Fruit fly (Drosophila melanogaster) whole organism, embryonic: ENCODE data around the gene CG4467.

Experiments used
- ATbp ChIP-seq: fragments of 200-800 bp; sonication (Bioruptor generic); optimal IDR thresholded peaks from 2 replicates; lab custom pipeline; 2017; ENCODE audit warnings: missing biosample characterization, mild to moderate bottlenecking, missing genetic modification characterization, missing genetic modification reagents
- Adf1 ChIP-seq: fragments of 200-800 bp; sonication (Bioruptor generic); IDR thresholded peaks from 2 replicates; pipeline ENCODE4 v1.3.6; 2022; ENCODE audit warnings: missing biosample characterization, missing genetic modification characterization
- Blimp-1 ChIP-seq: fragments of 200-800 bp; sonication (Bioruptor generic); optimal IDR thresholded peaks from 3 replicates; lab custom pipeline; 2018; ENCODE audit warnings: missing biosample characterization, missing genetic modification characterization, mild to moderate bottlenecking, moderate library complexity, missing genetic modification reagents
- Bteb2 ChIP-seq: fragments of 200-800 bp; sonication (Bioruptor generic); optimal IDR thresholded peaks from 2 replicates; lab custom pipeline; 2016; ENCODE audit warnings: missing biosample characterization, missing genetic modification characterization
- CG11456 ChIP-seq: fragments of 200-800 bp; sonication (Bioruptor generic); IDR thresholded peaks from 3 replicates; pipeline ENCODE4 v1.3.6; 2022; ENCODE audit warnings: missing biosample characterization, missing genetic modification characterization
- CG14965 ChIP-seq: fragments of 200-800 bp; sonication (Bioruptor generic); optimal IDR thresholded peaks from 2 replicates; lab custom pipeline; 2016; ENCODE audit warnings: missing biosample characterization, missing genetic modification characterization, borderline replicate concordance
- CG15601 ChIP-seq: fragments of 200-800 bp; sonication (Bioruptor generic); optimal IDR thresholded peaks from 3 replicates; lab custom pipeline; 2019; ENCODE audit warnings: missing biosample characterization, mild to moderate bottlenecking, missing genetic modification characterization, moderate library complexity
- CG16779 ChIP-seq: fragments of 200-800 bp; sonication (Bioruptor generic); IDR thresholded peaks from 2 replicates; pipeline ENCODE4 v1.3.6; 2022; ENCODE audit warnings: missing biosample characterization, missing genetic modification characterization
- CG17829 ChIP-seq: fragments of 200-800 bp; optimal IDR thresholded peaks from 2 replicates; lab custom pipeline; 2019; ENCODE audit warnings: missing biosample characterization, mild to moderate bottlenecking, missing genetic modification characterization, moderate library complexity
- CG18599 ChIP-seq: fragments of 200-800 bp; sonication (Bioruptor generic); optimal IDR thresholded peaks from 3 replicates; lab custom pipeline; 2017; ENCODE audit warnings: missing biosample characterization, missing genetic modification characterization, mild to moderate bottlenecking, moderate library complexity, missing genetic modification reagents
- CG18764 ChIP-seq: fragments of 200-800 bp; sonication (Bioruptor generic); optimal IDR thresholded peaks from 3 replicates; lab custom pipeline; 2016; ENCODE audit warnings: missing biosample characterization, missing genetic modification characterization
- CG30403 ChIP-seq: fragments of 200-800 bp; sonication (Bioruptor generic); optimal IDR thresholded peaks from 3 replicates; lab custom pipeline; 2016; ENCODE audit warnings: missing biosample characterization, missing genetic modification characterization
- CG32767 ChIP-seq: fragments of 200-800 bp; sonication (Bioruptor generic); IDR thresholded peaks from 2 replicates; pipeline ENCODE4 v1.3.6; 2022; ENCODE audit warnings: missing biosample characterization, missing genetic modification characterization
- CG33213 ChIP-seq: fragments of 200-800 bp; sonication (Bioruptor generic); optimal IDR thresholded peaks from 3 replicates; lab custom pipeline; 2016; ENCODE audit warnings: missing biosample characterization, missing genetic modification characterization
- CG6272 ChIP-seq: fragments of 200-800 bp; sonication (Bioruptor generic); IDR thresholded peaks from 2 replicates; pipeline ENCODE4 v1.3.6; 2022; ENCODE audit warnings: missing biosample characterization, missing genetic modification characterization
- CG6654 ChIP-seq: fragments of 200-800 bp; sonication (Bioruptor generic); optimal IDR thresholded peaks from 2 replicates; lab custom pipeline; 2017; ENCODE audit warnings: missing biosample characterization, mild to moderate bottlenecking, missing genetic modification characterization
- CG6683 ChIP-seq: fragments of 200-800 bp; sonication (Bioruptor generic); optimal IDR thresholded peaks from 2 replicates; lab custom pipeline; 2017; ENCODE audit warnings: missing biosample characterization, mild to moderate bottlenecking, missing genetic modification characterization, missing genetic modification reagents
- CG6813 ChIP-seq: fragments of 200-800 bp; sonication (Bioruptor generic); optimal IDR thresholded peaks from 2 replicates; lab custom pipeline; 2017; ENCODE audit warnings: missing biosample characterization, missing genetic modification characterization, mild to moderate bottlenecking, moderate library complexity, missing genetic modification reagents
- CG7963 ChIP-seq: fragments of 200-800 bp; sonication (Bioruptor generic); IDR thresholded peaks from 3 replicates; pipeline ENCODE4 v1.3.6; 2022; ENCODE audit warnings: missing biosample characterization, missing genetic modification characterization; ENCODE audit not compliant: partially characterized antibody
- CG8924 ChIP-seq: fragments of 200-800 bp; optimal IDR thresholded peaks from 3 replicates; lab custom pipeline; 2019; ENCODE audit warnings: missing biosample characterization, mild to moderate bottlenecking, missing genetic modification characterization, moderate library complexity
- CoRest ChIP-seq: fragments of 200-800 bp; sonication (Bioruptor generic); optimal IDR thresholded peaks from 3 replicates; lab custom pipeline; 2018; ENCODE audit warnings: missing biosample characterization, mild to moderate bottlenecking, missing genetic modification characterization, moderate library complexity
- E2f2 ChIP-seq: fragments of 200-800 bp; sonication (Bioruptor generic); IDR thresholded peaks from 2 replicates; pipeline ENCODE4 v1.3.6; 2022; ENCODE audit warnings: missing biosample characterization, missing genetic modification characterization
- ERR ChIP-seq: fragments of 200-800 bp; sonication (Bioruptor generic); optimal IDR thresholded peaks from 2 replicates; lab custom pipeline; 2016; ENCODE audit warnings: missing biosample characterization, missing genetic modification characterization
- Gug ChIP-seq: fragments of 200-800 bp; sonication (Bioruptor generic); IDR thresholded peaks from 4 replicates; pipeline ENCODE4 v1.3.6; 2022; ENCODE audit warnings: missing biosample characterization, missing genetic modification characterization
- Max ChIP-seq: fragments of 200-800 bp; sonication (Bioruptor generic); optimal IDR thresholded peaks from 2 replicates; lab custom pipeline; 2016; ENCODE audit warnings: missing biosample characterization, mild to moderate bottlenecking, missing genetic modification characterization
- Med ChIP-seq: fragments of 200-800 bp; sonication (Bioruptor generic); peaks from one replicate; lab custom pipeline; 2016; ENCODE audit warnings: missing biosample characterization, missing genetic modification characterization, mild to moderate bottlenecking, inconsistent platforms, moderate library complexity
- Nf-YC ChIP-seq: fragments of 200-800 bp; optimal IDR thresholded peaks from 3 replicates; lab custom pipeline; 2019; ENCODE audit warnings: missing biosample characterization, mild to moderate bottlenecking, missing genetic modification characterization, moderate library complexity
- Pdp1 ChIP-seq, 2 experiments: fragments of 200-800 bp; sonication (Bioruptor generic); optimal IDR thresholded peaks; 3 replicates each; lab custom pipeline; 2016; ENCODE audit warnings: missing biosample characterization in 2 of 2, missing genetic modification characterization in 2 of 2, mild to moderate bottlenecking in 1 of 2, moderate library complexity in 1 of 2
- Sin3A ChIP-seq: fragments of >200 bp; optimal IDR thresholded peaks from 2 replicates; lab custom pipeline; 2018
- Usf ChIP-seq: fragments of 200-800 bp; sonication (Bioruptor generic); optimal IDR thresholded peaks from 2 replicates; lab custom pipeline; 2017; ENCODE audit warnings: missing genotype, missing biosample characterization, missing genetic modification characterization
- ara ChIP-seq: fragments of 200-800 bp; sonication (Bioruptor generic); IDR thresholded peaks from 2 replicates; pipeline ENCODE4 v1.3.6; 2022; ENCODE audit warnings: missing biosample characterization, missing genetic modification characterization
- caup ChIP-seq: fragments of 200-800 bp; sonication (Bioruptor generic); optimal IDR thresholded peaks from 3 replicates; lab custom pipeline; 2017; ENCODE audit warnings: missing biosample characterization, mild to moderate bottlenecking, missing genetic modification characterization, moderate library complexity; ENCODE audit not compliant: severe bottlenecking
- cg ChIP-seq: fragments of 200-800 bp; sonication (Bioruptor generic); optimal IDR thresholded peaks from 3 replicates; lab custom pipeline; 2019; ENCODE audit warnings: missing biosample characterization, mild to moderate bottlenecking, missing genetic modification characterization, moderate library complexity
- corto ChIP-seq: fragments of 200-800 bp; sonication (Bioruptor generic); optimal IDR thresholded peaks from 2 replicates; lab custom pipeline; 2016; ENCODE audit warnings: missing biosample characterization, mild to moderate bottlenecking, missing genetic modification characterization, moderate library complexity
- danr ChIP-seq: fragments of 200-800 bp; sonication (Bioruptor generic); IDR thresholded peaks from 2 replicates; pipeline ENCODE4 v1.3.6; 2022; ENCODE audit warnings: missing biosample characterization, missing genetic modification characterization
- dimm ChIP-seq: fragments of 200-800 bp; sonication (Bioruptor generic); IDR thresholded peaks from 2 replicates; pipeline ENCODE4 v1.3.6; 2022; ENCODE audit warnings: missing biosample characterization, missing genetic modification characterization
- dm ChIP-seq: fragments of 200-800 bp; sonication (Bioruptor generic); optimal IDR thresholded peaks from 3 replicates; lab custom pipeline; 2016; ENCODE audit warnings: missing biosample characterization, missing genetic modification characterization
- dpn ChIP-seq, 2 experiments: fragments of 200-800 bp; sonication (Bioruptor generic); optimal IDR thresholded peaks; 3 replicates each; lab custom pipeline; 2016; ENCODE audit warnings: missing biosample characterization in 2 of 2, missing genetic modification characterization in 2 of 2
- ems ChIP-seq: fragments of 200-800 bp; sonication (Bioruptor generic); optimal IDR thresholded peaks from 3 replicates; lab custom pipeline; 2016; ENCODE audit warnings: missing biosample characterization, missing genetic modification characterization
- knrl ChIP-seq: fragments of 200-800 bp; sonication (Bioruptor generic); IDR thresholded peaks from 3 replicates; pipeline ENCODE4 v1.3.6; 2022; ENCODE audit warnings: missing biosample characterization, missing genetic modification characterization; ENCODE audit not compliant: partially characterized antibody
- lab ChIP-seq: fragments of 200-800 bp; sonication (Bioruptor generic); optimal IDR thresholded peaks from 3 replicates; lab custom pipeline; 2017; ENCODE audit warnings: missing biosample characterization, missing genetic modification characterization, mild to moderate bottlenecking, moderate library complexity, missing genetic modification reagents
- lbe ChIP-seq: fragments of 200-800 bp; sonication (Bioruptor generic); optimal IDR thresholded peaks from 2 replicates; lab custom pipeline; 2016; ENCODE audit warnings: missing biosample characterization, mild to moderate bottlenecking, missing genetic modification characterization
- nerfin-2 ChIP-seq: fragments of 200-800 bp; sonication (Bioruptor generic); IDR thresholded peaks from 2 replicates; pipeline ENCODE4 v1.3.6; 2022; ENCODE audit warnings: missing biosample characterization, missing genetic modification characterization; ENCODE audit not compliant: partially characterized antibody
- pnt ChIP-seq: fragments of 200-800 bp; sonication (Bioruptor generic); optimal IDR thresholded peaks from 3 replicates; lab custom pipeline; 2016; ENCODE audit warnings: missing biosample characterization, missing genetic modification characterization
- pum ChIP-seq: fragments of 200-800 bp; sonication (Bioruptor generic); optimal IDR thresholded peaks from 2 replicates; lab custom pipeline; 2016; ENCODE audit warnings: missing biosample characterization, missing genetic modification characterization
- ranshi ChIP-seq: fragments of 200-800 bp; sonication (Bioruptor generic); IDR thresholded peaks from 2 replicates; pipeline ENCODE4 v1.3.6; 2022; ENCODE audit warnings: missing biosample characterization, missing genetic modification characterization
- slbo ChIP-seq: fragments of 200-800 bp; sonication (Bioruptor generic); IDR thresholded peaks from 2 replicates; pipeline ENCODE4 v1.3.6; 2022; ENCODE audit warnings: missing biosample characterization, missing genetic modification characterization
- sr ChIP-seq: fragments of 200-800 bp; sonication (Bioruptor generic); IDR thresholded peaks from 3 replicates; pipeline ENCODE4 v1.3.6; 2022; ENCODE audit warnings: missing biosample characterization, missing genetic modification characterization
- unpg ChIP-seq: fragments of 200-800 bp; sonication (Bioruptor generic); optimal IDR thresholded peaks from 3 replicates; lab custom pipeline; 2018; ENCODE audit warnings: missing biosample characterization, mild to moderate bottlenecking, missing genetic modification characterization, moderate library complexity
- z ChIP-seq: fragments of 200-800 bp; sonication (Bioruptor generic); IDR thresholded peaks from 3 replicates; pipeline ENCODE4 v1.3.6; 2022; ENCODE audit warnings: missing biosample characterization, missing genetic modification characterization

The CG4467 gene

dm6 chr3R:23297132-23297862 lies 48.6 kb upstream of the CG4467 start (continued):
- TF ChIP-seq CG30403 (GFP tag; lab: Kevin White, UChicago) (peak; percentile 32), sr (GFP tag; lab: Robert Waterston, UW) (no peak), CG6813 (GFP tag; lab: Kevin White, UChicago) (peak; percentile 27), Nf-YC (tag; lab: Kevin White, UChicago) (peak; percentile 93), Adf1 (no peak; the same call in 1 of the 2 replicates), E2f2 (GFP tag; lab: Robert Waterston, UW) (no peak), CG16779 (no peak), ATbp (no peak), CG15601 (tag; lab: Kevin White, UChicago) (no peak), nerfin-2 (GFP tag; lab: Robert Waterston, UW) (no peak), ERR (GFP tag; lab: Kevin White, UChicago) (no peak), z (GFP tag; lab: Robert Waterston, UW) (no peak), CG6654 (GFP tag; lab: Kevin White, UChicago) (no peak), Sin3A (lab: Kevin White, UChicago) (no peak), Blimp-1 (GFP tag; lab: Kevin White, UChicago) (peak; percentile 51), unpg (GFP tag; lab: Kevin White, UChicago) (peak; percentile 43), pum (GFP tag; lab: Kevin White, UChicago) (no peak), ara (GFP tag; lab: Robert Waterston, UW) (no peak), dm (GFP tag; lab: Kevin White, UChicago) (peak; percentile 0), CG8924 (tag; lab: Kevin White, UChicago) (peak; percentile 23), Pdp1 (GFP tag; optimal IDR thresholded peaks at IDR 0.05; lab: Kevin White, UChicago) (no peak), ems (GFP tag; lab: Kevin White, UChicago) (no peak), slbo (GFP tag; lab: Robert Waterston, UW) (0 out of 2 replicates have a peak, but pooled peaks have one; percentile 24), Max (GFP tag; lab: Kevin White, UChicago) (peak; percentile 20), ranshi (no peak), Gug (GFP tag; lab: Robert Waterston, UW) (no peak), danr (no peak), CG7963 (no peak), lab (GFP tag; lab: Kevin White, UChicago) (peak; percentile 58), Med (GFP tag; lab: Kevin White, UChicago) (peak; percentile 61), knrl (GFP tag; lab: Robert Waterston, UW) (no peak), CG6272 (GFP tag; lab: Robert Waterston, UW) (no peak), dimm (GFP tag; lab: Robert Waterston, UW) (no peak), Usf (GFP tag; lab: Kevin White, UChicago) (no peak), pnt (GFP tag; lab: Kevin White, UChicago) (no peak), dpn (GFP tag; optimal IDR thresholded peaks at IDR 0.05; lab: Kevin White, UChicago) (peak in 1 of 2 experiments; percentile 16), CG18764 (no peak), CG17829 (tag; lab: Kevin White, UChicago) (peak; percentile 20), CG33213 (GFP tag; lab: Kevin White, UChicago) (no peak), CG6683 (no peak), CG11456 (no peak), caup (GFP tag; lab: Kevin White, UChicago) (peak; percentile 13), CG32767 (GFP tag; lab: Robert Waterston, UW) (no peak), cg (no peak), lbe (GFP tag; lab: Kevin White, UChicago) (no peak), corto (GFP tag; lab: Kevin White, UChicago) (peak; percentile 9), Bteb2 (GFP tag; lab: Kevin White, UChicago) (no peak), CG14965 (GFP tag; lab: Kevin White, UChicago) (no peak), CG18599 (no peak), CoRest (peak; percentile 31)
